Fruit fly (Drosophila melanogaster) whole organism: ENCODE data around the gene DCAF12.

ENCODE experiments used
- Dll ChIP-seq: fragments of >200 bp; optimal IDR thresholded peaks from 2 replicates; lab custom pipeline; 2017
- EcR ChIP-seq, 2 experiments: fragments of >200 bp; optimal IDR thresholded peaks; 2 replicates each; lab custom pipeline; 2017; ENCODE audit warnings: missing biosample characterization in 2 of 2, missing genetic modification characterization in 2 of 2, missing genetic modification reagents in 2 of 2
- usp ChIP-seq: fragments of >200 bp; optimal IDR thresholded peaks from 2 replicates; lab custom pipeline; 2017; ENCODE audit warnings: missing biosample characterization, missing genetic modification characterization, mixed read lengths

DNA sequence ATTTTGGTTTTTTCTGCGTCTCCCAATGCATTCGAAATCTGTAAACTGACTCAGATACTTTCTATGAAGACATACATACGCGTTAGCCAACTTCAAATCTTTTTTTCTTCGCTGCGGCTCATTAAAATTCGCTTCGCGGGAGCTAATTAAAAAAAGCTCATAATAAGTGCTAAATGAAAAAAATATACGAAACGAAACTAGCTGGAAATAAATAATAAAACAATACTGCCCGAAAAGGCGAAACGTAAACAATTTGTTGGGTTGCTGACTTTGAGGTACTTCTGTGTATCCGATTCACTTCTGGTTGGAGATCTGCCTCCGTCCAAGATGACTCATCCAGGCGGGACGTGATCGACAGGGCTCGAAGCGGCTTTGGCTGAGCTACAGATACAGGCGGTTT lies 26.8 kb downstream of the DCAF12 start:
- no peak for TF ChIP-seq Dll
- no peak for TF ChIP-seq EcR (GFP tag; optimal IDR thresholded peaks at IDR 0.05; lab: Kevin White, UChicago)
- TF ChIP-seq usp: no peak
